Fruit fly (Drosophila melanogaster) whole organism, embryonic: ENCODE results near the gene CG12659.
A peak's percentile ranks its signal among the peaks of the same experiment; 100 is the strongest.

Experiments
- ATbp ChIP-seq: fragments of 200-800 bp; sonication (Bioruptor generic); optimal IDR thresholded peaks from 2 replicates; lab custom pipeline; 2017; ENCODE audit warnings: missing biosample characterization, mild to moderate bottlenecking, missing genetic modification characterization, missing genetic modification reagents
- Ada2b ChIP-seq: fragments of 200-800 bp; sonication (Bioruptor generic); IDR thresholded peaks from 2 replicates; pipeline ENCODE4 v1.3.6; 2022; ENCODE audit warnings: missing biosample characterization, missing genetic modification characterization
- Antp ChIP-seq: fragments of 200-800 bp; sonication (Bioruptor generic); optimal IDR thresholded peaks from 3 replicates; lab custom pipeline; 2016; ENCODE audit warnings: missing biosample characterization, missing genetic modification characterization
- B-H1 ChIP-seq: fragments of 200-800 bp; sonication (Bioruptor generic); IDR thresholded peaks from 3 replicates; pipeline ENCODE4 v1.3.6; 2022; ENCODE audit warnings: missing biosample characterization, missing genetic modification characterization
- C15 ChIP-seq: fragments of 200-800 bp; sonication (Bioruptor generic); IDR thresholded peaks from 3 replicates; pipeline ENCODE4 v1.3.6; 2022; ENCODE audit warnings: missing biosample characterization, missing genetic modification characterization
- CG10321 ChIP-seq: fragments of 200-800 bp; sonication (Bioruptor generic); IDR thresholded peaks from 2 replicates; pipeline ENCODE4 v1.3.6; 2022; ENCODE audit warnings: missing biosample characterization, missing genetic modification characterization
- CG11085 ChIP-seq: fragments of 200-800 bp; sonication (Bioruptor generic); IDR thresholded peaks from 2 replicates; pipeline ENCODE4 v1.3.6; 2022; ENCODE audit warnings: missing biosample characterization, missing genetic modification characterization
- CG14014 ChIP-seq: fragments of 200-800 bp; sonication (Bioruptor generic); IDR thresholded peaks from 2 replicates; pipeline ENCODE4 v1.3.6; 2022; ENCODE audit warnings: missing biosample characterization, missing genetic modification characterization
- CG14441 ChIP-seq: fragments of 200-800 bp; sonication (Bioruptor generic); IDR thresholded peaks from 2 replicates; pipeline ENCODE4 v1.3.6; 2022; ENCODE audit warnings: missing biosample characterization, missing genetic modification characterization
- CG14860 ChIP-seq: fragments of 200-800 bp; sonication (Bioruptor generic); IDR thresholded peaks from 3 replicates; pipeline ENCODE4 v1.3.6; 2022; ENCODE audit warnings: missing biosample characterization, missing genetic modification characterization; ENCODE audit not compliant: partially characterized antibody
- CG16813 ChIP-seq: fragments of 200-800 bp; sonication (Bioruptor generic); IDR thresholded peaks from 3 replicates; pipeline ENCODE4 v1.3.6; 2022; ENCODE audit warnings: missing biosample characterization, missing genetic modification characterization; ENCODE audit not compliant: partially characterized antibody
- CG17328 ChIP-seq: fragments of 200-800 bp; sonication (Bioruptor generic); IDR thresholded peaks from 2 replicates; pipeline ENCODE4 v1.3.6; 2022; ENCODE audit warnings: missing biosample characterization, missing genetic modification characterization
- CG17912 ChIP-seq: fragments of 200-800 bp; sonication (Bioruptor generic); optimal IDR thresholded peaks from 2 replicates; lab custom pipeline; 2018; ENCODE audit warnings: missing biosample characterization, mild to moderate bottlenecking, missing genetic modification characterization
- CG18011 ChIP-seq: fragments of 200-800 bp; sonication (Bioruptor generic); optimal IDR thresholded peaks from 2 replicates; lab custom pipeline; 2017; ENCODE audit warnings: missing biosample characterization, missing genetic modification characterization, mild to moderate bottlenecking, moderate library complexity, missing genotype
- CG18764 ChIP-seq: fragments of 200-800 bp; sonication (Bioruptor generic); optimal IDR thresholded peaks from 3 replicates; lab custom pipeline; 2016; ENCODE audit warnings: missing biosample characterization, missing genetic modification characterization
- CG2129 ChIP-seq: fragments of 200-800 bp; sonication (Bioruptor generic); IDR thresholded peaks from 2 replicates; pipeline ENCODE4 v1.3.6; 2022; ENCODE audit warnings: missing biosample characterization, missing genetic modification characterization; ENCODE audit not compliant: partially characterized antibody
- CG2712 ChIP-seq: fragments of 200-800 bp; optimal IDR thresholded peaks from 3 replicates; lab custom pipeline; 2019; ENCODE audit warnings: missing biosample characterization, mild to moderate bottlenecking, missing genetic modification characterization, moderate library complexity
- CG31224 ChIP-seq: fragments of 200-800 bp; sonication (Bioruptor generic); IDR thresholded peaks from 2 replicates; pipeline ENCODE4 v1.3.6; 2022; ENCODE audit warnings: missing biosample characterization, missing genetic modification characterization
- CG3163 ChIP-seq: fragments of 200-800 bp; sonication (Bioruptor generic); optimal IDR thresholded peaks from 3 replicates; lab custom pipeline; 2016; ENCODE audit warnings: missing biosample characterization, missing genetic modification characterization
- CG34224 ChIP-seq: fragments of 200-800 bp; sonication (Bioruptor generic); IDR thresholded peaks from 3 replicates; pipeline ENCODE4 v1.3.6; 2022; ENCODE audit warnings: missing biosample characterization, missing genetic modification characterization; ENCODE audit not compliant: partially characterized antibody
- CG4854 ChIP-seq: fragments of 200-800 bp; sonication (Bioruptor generic); optimal IDR thresholded peaks from 2 replicates; lab custom pipeline; 2016; ENCODE audit warnings: missing biosample characterization, missing genetic modification characterization, inconsistent platforms
- CG7987 ChIP-seq: fragments of 200-800 bp; sonication (Bioruptor generic); optimal IDR thresholded peaks from 2 replicates; lab custom pipeline; 2018; ENCODE audit warnings: missing biosample characterization, mild to moderate bottlenecking, missing genetic modification characterization, moderate library complexity
- Dip2 ChIP-seq: fragments of 200-800 bp; sonication (Bioruptor generic); IDR thresholded peaks from 2 replicates; pipeline ENCODE4 v1.3.6; 2022; ENCODE audit warnings: missing biosample characterization, missing genetic modification characterization
- Eip74EF ChIP-seq, 2 experiments: fragments of 200-800 bp in 1 of 2; fragments of >200 bp in 1 of 2; sonication (Bioruptor generic) in 1 of 2; optimal IDR thresholded peaks; 2 replicates each; lab custom pipeline; 2017 to 2019; ENCODE audit warnings: missing biosample characterization in 2 of 2, missing genetic modification characterization in 2 of 2, mild to moderate bottlenecking in 1 of 2, moderate library complexity in 1 of 2
- Ets97D ChIP-seq: fragments of 200-800 bp; sonication (Bioruptor generic); optimal IDR thresholded peaks from 3 replicates; lab custom pipeline; 2016; ENCODE audit warnings: missing biosample characterization, missing genetic modification characterization
- HHEX ChIP-seq: fragments of 200-800 bp; sonication (Bioruptor generic); optimal IDR thresholded peaks from 3 replicates; lab custom pipeline; 2017; ENCODE audit warnings: missing biosample characterization, mild to moderate bottlenecking, missing genetic modification characterization, missing genetic modification reagents
- HLH3B ChIP-seq: fragments of 200-800 bp; sonication (Bioruptor generic); IDR thresholded peaks from 2 replicates; pipeline ENCODE4 v1.3.6; 2022; ENCODE audit warnings: missing biosample characterization, missing genetic modification characterization
- HLH54F ChIP-seq: fragments of 200-800 bp; sonication (Bioruptor generic); optimal IDR thresholded peaks from 3 replicates; lab custom pipeline; 2016; ENCODE audit warnings: missing biosample characterization, missing genetic modification characterization
- Hmr ChIP-seq: fragments of 200-800 bp; sonication (Bioruptor generic); optimal IDR thresholded peaks from 3 replicates; lab custom pipeline; 2017; ENCODE audit warnings: mild to moderate bottlenecking, missing biosample characterization, missing genetic modification reagents, missing genetic modification characterization
- Hr51 ChIP-seq, 2 experiments: fragments of 200-800 bp; sonication (Bioruptor generic); optimal IDR thresholded peaks; 2 replicates in 1 of 2; 3 replicates in 1 of 2; lab custom pipeline; 2016 to 2018; ENCODE audit warnings: missing biosample characterization in 2 of 2, missing genetic modification characterization in 2 of 2, mild to moderate bottlenecking in 1 of 2, moderate library complexity in 1 of 2
- NC2β ChIP-seq: fragments of 200-800 bp; sonication (Bioruptor generic); optimal IDR thresholded peaks from 2 replicates; lab custom pipeline; 2016; ENCODE audit warnings: missing biosample characterization, missing genetic modification characterization
- Nf-YC ChIP-seq: fragments of 200-800 bp; optimal IDR thresholded peaks from 3 replicates; lab custom pipeline; 2019; ENCODE audit warnings: missing biosample characterization, mild to moderate bottlenecking, missing genetic modification characterization, moderate library complexity
- Oli ChIP-seq: fragments of 200-800 bp; sonication (Bioruptor generic); optimal IDR thresholded peaks from 2 replicates; lab custom pipeline; 2018; ENCODE audit warnings: missing biosample characterization, mild to moderate bottlenecking, missing genetic modification characterization, moderate library complexity
- Xrp1 ChIP-seq: fragments of 200-800 bp; sonication (Bioruptor generic); IDR thresholded peaks from 2 replicates; pipeline ENCODE4 v1.3.6; 2022; ENCODE audit warnings: missing biosample characterization, missing genetic modification characterization
- dmrt99B ChIP-seq: fragments of 200-800 bp; sonication (Bioruptor generic); optimal IDR thresholded peaks from 2 replicates; lab custom pipeline; 2018; ENCODE audit warnings: missing biosample characterization, mild to moderate bottlenecking, missing genetic modification characterization, moderate library complexity
- ems ChIP-seq: fragments of 200-800 bp; sonication (Bioruptor generic); optimal IDR thresholded peaks from 3 replicates; lab custom pipeline; 2016; ENCODE audit warnings: missing biosample characterization, missing genetic modification characterization
- esg ChIP-seq: fragments of 200-800 bp; sonication (Bioruptor generic); conservative IDR thresholded peaks from 2 replicates; pipeline ENCODE4 v1.3.6; 2022; ENCODE audit warnings: missing biosample characterization, missing genetic modification characterization
- fd3F ChIP-seq: fragments of 200-800 bp; sonication (Bioruptor generic); optimal IDR thresholded peaks from 2 replicates; lab custom pipeline; 2018; ENCODE audit warnings: missing biosample characterization, mild to moderate bottlenecking, missing genetic modification characterization, moderate library complexity
- gcm ChIP-seq: fragments of 200-800 bp; sonication (Bioruptor generic); optimal IDR thresholded peaks from 2 replicates; lab custom pipeline; 2019; ENCODE audit warnings: missing biosample characterization, mild to moderate bottlenecking, missing genetic modification characterization, moderate library complexity
- hkb ChIP-seq, 2 experiments: fragments of 200-800 bp in 1 of 2; fragments of >200 bp in 1 of 2; sonication (Bioruptor generic) in 1 of 2; IDR thresholded peaks in 1 of 2; optimal IDR thresholded peaks in 1 of 2; 2 replicates each; pipeline versions ENCODE4 v1.3.6 to Lab custom; 2017 to 2022; ENCODE audit warnings: missing biosample characterization in 1 of 2, missing genetic modification characterization in 1 of 2
- knrl ChIP-seq: fragments of 200-800 bp; sonication (Bioruptor generic); IDR thresholded peaks from 3 replicates; pipeline ENCODE4 v1.3.6; 2022; ENCODE audit warnings: missing biosample characterization, missing genetic modification characterization; ENCODE audit not compliant: partially characterized antibody
- pho ChIP-seq: fragments of 200-800 bp; sonication (Bioruptor generic); optimal IDR thresholded peaks from 2 replicates; lab custom pipeline; 2016; ENCODE audit warnings: missing biosample characterization, missing genetic modification characterization
- pros ChIP-seq: fragments of 200-800 bp; sonication (Bioruptor generic); optimal IDR thresholded peaks from 3 replicates; lab custom pipeline; 2019; ENCODE audit warnings: missing biosample characterization, mild to moderate bottlenecking, missing genetic modification characterization, moderate library complexity
- shn ChIP-seq: fragments of 200-800 bp; sonication (Bioruptor generic); optimal IDR thresholded peaks from 3 replicates; lab custom pipeline; 2016; ENCODE audit warnings: missing biosample characterization, missing genetic modification characterization
- sim ChIP-seq: fragments of 200-800 bp; sonication (Bioruptor generic); IDR thresholded peaks from 2 replicates; pipeline ENCODE4 v1.3.6; 2022; ENCODE audit warnings: missing biosample characterization, missing genetic modification characterization
- ssp ChIP-seq: fragments of 200-800 bp; sonication (Bioruptor generic); IDR thresholded peaks from 2 replicates; pipeline ENCODE4 v1.3.6; 2022; ENCODE audit warnings: missing biosample characterization, missing genetic modification characterization
- tap ChIP-seq: fragments of 200-800 bp; optimal IDR thresholded peaks from 3 replicates; lab custom pipeline; 2019; ENCODE audit warnings: missing biosample characterization, mild to moderate bottlenecking, missing genetic modification characterization, moderate library complexity

CG12659 gene

dm6 chrX:8542728-8543127 lies 48.8 kb downstream of the CG12659 start (continued):
- TF ChIP-seq Ets97D, result no peak
- no peak for TF ChIP-seq Dip2
- peak; percentile 47; the same call in 1 of the 2 replicates for TF ChIP-seq Ada2b (GFP tag; lab: Robert Waterston, UW)
- no peak for TF ChIP-seq tap
- no peak for TF ChIP-seq Hmr
- peak; percentile 50; the same call in 1 of the 2 replicates for TF ChIP-seq Xrp1 (GFP tag; lab: Robert Waterston, UW)
- 0 out of 2 replicates have a peak, but pooled peaks have one; percentile 6 for TF ChIP-seq ssp (GFP tag; lab: Robert Waterston, UW)
- no peak for TF ChIP-seq dmrt99B (tag; lab: Kevin White, UChicago)
- TF ChIP-seq HLH54F, result no peak
- TF ChIP-seq CG11085 (GFP tag; lab: Robert Waterston, UW), result no peak
- TF ChIP-seq CG17328 (GFP tag; lab: Robert Waterston, UW), result 0 out of 2 replicates have a peak, but pooled peaks have one; percentile 35
- no peak for TF ChIP-seq CG3163 (GFP tag; lab: Kevin White, UChicago)
- TF ChIP-seq CG17912 (GFP tag; lab: Kevin White, UChicago), result no peak
- TF ChIP-seq fd3F (GFP tag; lab: Kevin White, UChicago), result no peak
- TF ChIP-seq CG16813 (GFP tag; lab: Robert Waterston, UW), result no peak
- no peak for TF ChIP-seq CG14860 (GFP tag; lab: Robert Waterston, UW)
- peak; percentile 3 for TF ChIP-seq pho (GFP tag; lab: Kevin White, UChicago)
- no peak for TF ChIP-seq CG18011 (GFP tag; lab: Kevin White, UChicago)
- TF ChIP-seq Eip74EF (GFP tag; optimal IDR thresholded peaks at IDR 0.05; lab: Kevin White, UChicago), result no peak
- TF ChIP-seq pros, result no peak
- no peak for TF ChIP-seq Hr51 (GFP tag; optimal IDR thresholded peaks at IDR 0.05; lab: Kevin White, UChicago)
- no peak for TF ChIP-seq CG7987 (GFP tag; lab: Kevin White, UChicago)
- TF ChIP-seq CG2129 (GFP tag; lab: Robert Waterston, UW), result no peak
- TF ChIP-seq C15 (GFP tag; lab: Robert Waterston, UW), result no peak
- peak; percentile 46 for TF ChIP-seq CG2712 (tag; lab: Kevin White, UChicago)
- TF ChIP-seq shn, result peak; percentile 1
- TF ChIP-seq gcm (GFP tag; lab: Kevin White, UChicago), result no peak
- peak; percentile 46; the same call in 1 of the 2 replicates for TF ChIP-seq CG14014
- TF ChIP-seq Antp (GFP tag; lab: Kevin White, UChicago), result peak; percentile 41
- TF ChIP-seq HHEX (GFP tag; lab: Kevin White, UChicago), result peak; percentile 32
- TF ChIP-seq CG31224 (GFP tag; lab: Robert Waterston, UW), result no peak
- no peak for TF ChIP-seq CG18764 (GFP tag; lab: Kevin White, UChicago)
- no peak for TF ChIP-seq ems (GFP tag; lab: Kevin White, UChicago)
- TF ChIP-seq HLH3B, result peak; percentile 63
- TF ChIP-seq esg (GFP tag; lab: Robert Waterston, UW), result peak; percentile 54; the same call in 1 of the 2 replicates
- peak; percentile 53 for TF ChIP-seq Oli (tag; lab: Kevin White, UChicago)
- TF ChIP-seq hkb (optimal IDR thresholded peaks at IDR 0.05; lab: Kevin White, UChicago), result no peak
- peak; percentile 58 for TF ChIP-seq hkb (GFP tag; IDR thresholded peaks at IDR 0.05; lab: Robert Waterston, UW)
- no peak for TF ChIP-seq sim (GFP tag; lab: Robert Waterston, UW)
- TF ChIP-seq CG10321 (GFP tag; lab: Robert Waterston, UW), result no peak
- TF ChIP-seq NC2β (GFP tag; lab: Kevin White, UChicago), result no peak
- no peak for TF ChIP-seq CG4854 (GFP tag; lab: Kevin White, UChicago)
- TF ChIP-seq ATbp, result peak; percentile 34
- peak; percentile 44; the same call in 1 of the 2 replicates for TF ChIP-seq CG14441 (GFP tag; lab: Robert Waterston, UW)
- no peak for TF ChIP-seq CG34224
- no peak for TF ChIP-seq knrl (GFP tag; lab: Robert Waterston, UW)
- TF ChIP-seq Nf-YC (tag; lab: Kevin White, UChicago), result no peak
- TF ChIP-seq B-H1, result no peak
